Worm (Caenorhabditis elegans) whole organism, L4 larva: ENCODE data around the gene sand-1.

Source experiments
- D1046.2 ChIP-seq: fragments of 200-800 bp; sonication (Bioruptor generic); IDR thresholded peaks from 2 replicates; pipeline ENCODE4 v1.3.6; 2022; ENCODE audit warnings: missing genetic modification characterization, missing compliant biosample characterization
- F49E8.2 ChIP-seq: sonication (generic microtip); optimal IDR thresholded peaks from 2 replicates; lab custom pipeline; 2016; ENCODE audit warnings: missing compliant biosample characterization, mild to moderate bottlenecking, missing genetic modification characterization, borderline replicate concordance
- T26A8.4 ChIP-seq: fragments of 200-800 bp; sonication (Bioruptor generic); IDR thresholded peaks from 2 replicates; pipeline ENCODE4 v1.3.6; 2022; ENCODE audit warnings: missing genetic modification characterization, missing compliant biosample characterization
- Y48G9A.11 ChIP-seq: fragments of 200-800 bp; sonication (Bioruptor generic); IDR thresholded peaks from 2 replicates; pipeline ENCODE4 v1.3.6; 2022; ENCODE audit warnings: missing genetic modification reagents, missing genetic modification characterization, missing compliant biosample characterization
- Y5F2A.4 ChIP-seq: fragments of 200-800 bp; sonication (Bioruptor generic); optimal IDR thresholded peaks from 2 replicates; lab custom pipeline; 2018; ENCODE audit warnings: mild to moderate bottlenecking, missing genetic modification characterization, missing compliant biosample characterization
- Y75B8A.6 ChIP-seq: fragments of 200-800 bp; sonication (Bioruptor generic); IDR thresholded peaks from 2 replicates; pipeline ENCODE4 v1.3.6; 2022; ENCODE audit warnings: missing genetic modification reagents, missing genetic modification characterization, missing compliant biosample characterization
- ZK546.5 ChIP-seq, 2 experiments: sonication (generic microtip); optimal IDR thresholded peaks; 2 replicates each; lab custom pipeline; 2017; ENCODE audit warnings: missing biosample characterization in 2 of 2, missing genetic modification characterization in 2 of 2
- aha-1 ChIP-seq: fragments of 150-350 bp; peaks from one replicate; lab custom pipeline; 2014; ENCODE audit warnings: missing biosample characterization, missing genetic modification characterization
- ama-1 ChIP-seq: fragments of 150-350 bp; optimal IDR thresholded peaks from 2 replicates; lab custom pipeline; 2014; ENCODE audit warnings: inconsistent platforms, mixed read lengths
- ceh-62 ChIP-seq: sonication (generic microtip); optimal IDR thresholded peaks from 2 replicates; lab custom pipeline; 2017; ENCODE audit warnings: missing biosample characterization, missing genetic modification characterization
- ces-1 ChIP-seq: fragments of 150-350 bp; sonication (generic microtip); optimal IDR thresholded peaks from 4 replicates; lab custom pipeline; 2014; ENCODE audit warnings: missing biosample characterization, missing genetic modification reagents, missing genetic modification characterization
- cey-2 ChIP-seq: sonication (generic microtip); optimal IDR thresholded peaks from 3 replicates; lab custom pipeline; 2017; ENCODE audit warnings: missing genetic modification characterization, mild to moderate bottlenecking, missing compliant biosample characterization, antibody characterized with exemption, borderline replicate concordance; ENCODE audit not compliant: insufficient read depth
- daf-16 ChIP-seq, 3 experiments: sonication (generic microtip); optimal IDR thresholded peaks; 2 replicates each; lab custom pipeline; 2016 to 2017; ENCODE audit warnings: missing genetic modification characterization in 3 of 3, missing genetic modification reagents in 3 of 3, mild to moderate bottlenecking in 2 of 3, missing compliant biosample characterization in 2 of 3, missing biosample characterization in 1 of 3, moderate library complexity in 1 of 3
- daf-8 ChIP-seq: fragments of 200-800 bp; sonication (Bioruptor generic); IDR thresholded peaks from 2 replicates; pipeline ENCODE4 v1.3.6; 2022; ENCODE audit warnings: missing genetic modification characterization, missing compliant biosample characterization
- dmd-8 ChIP-seq: fragments of 200-800 bp; sonication (Bioruptor generic); IDR thresholded peaks from 2 replicates; pipeline ENCODE4 v1.3.6; 2022; ENCODE audit warnings: missing genetic modification characterization, missing compliant biosample characterization
- dmd-9 ChIP-seq: fragments of 200-800 bp; sonication (Bioruptor generic); IDR thresholded peaks from 2 replicates; pipeline ENCODE4 v1.3.6; 2022; ENCODE audit warnings: missing genetic modification reagents, missing genetic modification characterization, missing compliant biosample characterization
- duxl-1 ChIP-seq: sonication (generic microtip); optimal IDR thresholded peaks from 2 replicates; lab custom pipeline; 2016; ENCODE audit warnings: mild to moderate bottlenecking, missing genetic modification characterization, moderate library complexity, missing compliant biosample characterization; ENCODE audit not compliant: poor library complexity
- dve-1 ChIP-seq: sonication (generic microtip); optimal IDR thresholded peaks from 2 replicates; lab custom pipeline; 2017; ENCODE audit warnings: antibody characterized with exemption, mild to moderate bottlenecking, missing genetic modification characterization, missing compliant biosample characterization; ENCODE audit not compliant: insufficient read depth
- fkh-10 ChIP-seq: fragments of 150-350 bp; optimal IDR thresholded peaks from 2 replicates; lab custom pipeline; 2014; ENCODE audit warnings: missing biosample characterization, missing genetic modification reagents, missing genetic modification characterization
- gei-8 ChIP-seq: fragments of 200-800 bp; sonication (Bioruptor generic); optimal IDR thresholded peaks from 2 replicates; lab custom pipeline; 2018; ENCODE audit warnings: mild to moderate bottlenecking, missing genetic modification characterization, missing compliant biosample characterization
- hlh-11 ChIP-seq: fragments of 200-800 bp; sonication (Bioruptor generic); optimal IDR thresholded peaks from 2 replicates; lab custom pipeline; 2018; ENCODE audit warnings: mild to moderate bottlenecking, missing genetic modification characterization, missing compliant biosample characterization
- hlh-30 ChIP-seq: sonication (generic microtip); optimal IDR thresholded peaks from 2 replicates; lab custom pipeline; 2017; ENCODE audit warnings: antibody characterized with exemption, mild to moderate bottlenecking, missing genetic modification characterization, missing compliant biosample characterization; ENCODE audit not compliant: insufficient read depth
- jun-1 ChIP-seq: fragments of 150-350 bp; optimal IDR thresholded peaks from 2 replicates; lab custom pipeline; 2014; ENCODE audit warnings: missing biosample characterization, missing genetic modification reagents, missing genetic modification characterization
- lin-15B ChIP-seq: fragments of 150-350 bp; sonication (generic microtip); optimal IDR thresholded peaks from 3 replicates; lab custom pipeline; 2014; ENCODE audit warnings: missing biosample characterization, missing genetic modification characterization
- lin-38 ChIP-seq: fragments of 200-800 bp; sonication (Bioruptor generic); IDR thresholded peaks from 2 replicates; pipeline ENCODE4 v1.3.6; 2022; ENCODE audit warnings: missing genetic modification reagents, missing genetic modification characterization, missing compliant biosample characterization
- madf-9 ChIP-seq: fragments of 200-800 bp; sonication (Bioruptor generic); conservative IDR thresholded peaks from 2 replicates; pipeline ENCODE4 v1.3.6; 2022; ENCODE audit warnings: missing genetic modification reagents, missing genetic modification characterization, missing compliant biosample characterization
- mdt-29 ChIP-seq: fragments of 200-800 bp; sonication (Bioruptor generic); IDR thresholded peaks from 2 replicates; pipeline ENCODE4 v1.3.6; 2022; ENCODE audit warnings: missing genetic modification reagents, missing genetic modification characterization, missing compliant biosample characterization
- mep-1 ChIP-seq: fragments of 150-350 bp; sonication (generic microtip); optimal IDR thresholded peaks from 3 replicates; lab custom pipeline; 2014; ENCODE audit warnings: missing biosample characterization, missing genetic modification characterization
- mes-2 ChIP-seq: sonication (generic microtip); optimal IDR thresholded peaks from 2 replicates; lab custom pipeline; 2016; ENCODE audit warnings: missing genotype, mild to moderate bottlenecking, missing genetic modification characterization, missing compliant biosample characterization; ENCODE audit not compliant: poor library complexity, severe bottlenecking
- nhr-10 ChIP-seq: fragments of 150-350 bp; optimal IDR thresholded peaks from 2 replicates; lab custom pipeline; 2014; ENCODE audit warnings: missing biosample characterization, missing genetic modification characterization
- nhr-28 ChIP-seq: fragments of 150-350 bp; optimal IDR thresholded peaks from 2 replicates; lab custom pipeline; 2014; ENCODE audit warnings: missing biosample characterization, missing genetic modification characterization
- nhr-77 ChIP-seq: fragments of 150-350 bp; optimal IDR thresholded peaks from 2 replicates; lab custom pipeline; 2014; ENCODE audit warnings: missing biosample characterization, missing genetic modification characterization
- pha-4 ChIP-seq, 2 experiments: fragments of 150-350 bp in 1 of 2; fragments of 200-800 bp in 1 of 2; sonication (Bioruptor generic) in 1 of 2; IDR thresholded peaks in 1 of 2; optimal IDR thresholded peaks in 1 of 2; 2 replicates each; pipeline versions ENCODE4 v1.3.6 to Lab custom; 2014 to 2022; ENCODE audit warnings: missing genetic modification characterization in 2 of 2, missing genetic modification reagents in 2 of 2, missing biosample characterization in 1 of 2, missing compliant biosample characterization in 1 of 2
- php-3 ChIP-seq: fragments of 200-800 bp; sonication (Bioruptor generic); IDR thresholded peaks from 2 replicates; pipeline ENCODE4 v1.3.6; 2022; ENCODE audit warnings: missing genetic modification reagents, missing genetic modification characterization, missing compliant biosample characterization
- pqm-1 ChIP-seq: sonication (generic microtip); optimal IDR thresholded peaks from 2 replicates; lab custom pipeline; 2017; ENCODE audit warnings: missing biosample characterization, missing genetic modification characterization
- rbr-2 ChIP-seq: sonication (generic microtip); optimal IDR thresholded peaks from 2 replicates; lab custom pipeline; 2016; ENCODE audit warnings: missing genotype, missing genetic modification characterization, missing compliant biosample characterization
- saeg-2 ChIP-seq: fragments of 200-800 bp; sonication (Bioruptor generic); IDR thresholded peaks from 2 replicates; pipeline ENCODE4 v1.3.6; 2022; ENCODE audit warnings: missing genetic modification reagents, missing genetic modification characterization, missing compliant biosample characterization
- set-16 ChIP-seq: fragments of 200-800 bp; sonication (Bioruptor generic); IDR thresholded peaks from 2 replicates; pipeline ENCODE4 v1.3.6; 2022; ENCODE audit warnings: missing genetic modification reagents, missing genetic modification characterization, missing compliant biosample characterization
- skn-1 ChIP-seq: fragments of 150-350 bp; optimal IDR thresholded peaks from 2 replicates; lab custom pipeline; 2014; ENCODE audit warnings: missing biosample characterization, missing genetic modification characterization
- snpc-4 ChIP-seq: fragments of 150-350 bp; optimal IDR thresholded peaks from 2 replicates; lab custom pipeline; 2014; ENCODE audit warnings: missing biosample characterization, missing genetic modification characterization
- spr-1 ChIP-seq: sonication (generic microtip); optimal IDR thresholded peaks from 2 replicates; lab custom pipeline; 2016; ENCODE audit warnings: mild to moderate bottlenecking, missing genetic modification characterization, missing compliant biosample characterization
- spr-3 ChIP-seq: fragments of 200-800 bp; sonication (Bioruptor generic); optimal IDR thresholded peaks from 2 replicates; lab custom pipeline; 2018; ENCODE audit warnings: mild to moderate bottlenecking, missing genetic modification characterization, missing compliant biosample characterization
- tag-97 ChIP-seq: fragments of 200-800 bp; sonication (Bioruptor generic); IDR thresholded peaks from 2 replicates; pipeline ENCODE4 v1.3.6; 2022; ENCODE audit warnings: missing genetic modification characterization, missing compliant biosample characterization
- unc-39 ChIP-seq: sonication (generic microtip); optimal IDR thresholded peaks from 2 replicates; lab custom pipeline; 2017; ENCODE audit warnings: missing biosample characterization, missing genetic modification characterization
- vab-7 ChIP-seq: fragments of 200-800 bp; sonication (Bioruptor generic); IDR thresholded peaks from 2 replicates; pipeline ENCODE4 v1.3.6; 2022; ENCODE audit warnings: missing genetic modification reagents, missing genetic modification characterization, missing compliant biosample characterization
- zip-11 ChIP-seq: fragments of 200-800 bp; sonication (Bioruptor generic); IDR thresholded peaks from 2 replicates; pipeline ENCODE4 v1.3.6; 2022; ENCODE audit warnings: missing genetic modification characterization, missing compliant biosample characterization
- ztf-7 ChIP-seq: fragments of 150-350 bp; optimal IDR thresholded peaks from 2 replicates; lab custom pipeline; 2014; ENCODE audit warnings: missing biosample characterization, missing genetic modification characterization

The sand-1 gene

ce11 chrIV:5389951-5390350 is 23.3 kb downstream of the sand-1 start (continued):
- TF ChIP-seq cey-2, result no peak
- TF ChIP-seq zip-11, result no peak
- no peak for TF ChIP-seq Y75B8A.6 (GFP tag; lab: Robert Waterston, UW)
- TF ChIP-seq Y48G9A.11, result peak; percentile 42; the same call in 1 of the 2 replicates
- peak; percentile 85 for TF ChIP-seq aha-1 (tag; lab: Kevin White, UChicago)

- TF ChIP-seq ama-1, result no peak
- no peak for TF ChIP-seq snpc-4 (tag; lab: Kevin White, UChicago)
- no peak for TF ChIP-seq vab-7 (GFP tag; lab: Robert Waterston, UW)
- TF ChIP-seq skn-1 (tag; lab: Kevin White, UChicago), result no peak
- TF ChIP-seq nhr-28 (tag; lab: Kevin White, UChicago), result no peak
- no peak for TF ChIP-seq fkh-10 (GFP tag; lab: Kevin White, UChicago)
- no peak for TF ChIP-seq ztf-7 (tag; lab: Kevin White, UChicago)
- TF ChIP-seq ceh-62, result no peak
- no peak for TF ChIP-seq nhr-10 (tag; lab: Kevin White, UChicago)
- TF ChIP-seq unc-39 (tag; lab: Kevin White, UChicago), result no peak
- TF ChIP-seq hlh-11 (tag; lab: Kevin White, UChicago), result no peak
- no peak for TF ChIP-seq lin-15B (tag; lab: Kevin White, UChicago)
- no peak for TF ChIP-seq D1046.2 (GFP tag; lab: Robert Waterston, UW)
- no peak for TF ChIP-seq dmd-8
- TF ChIP-seq lin-38 (GFP tag; lab: Robert Waterston, UW), result no peak
- no peak for TF ChIP-seq T26A8.4
- no peak for TF ChIP-seq set-16
- TF ChIP-seq saeg-2, result no peak
- TF ChIP-seq tag-97, result no peak
- TF ChIP-seq gei-8 (GFP tag; lab: Kevin White, UChicago), result no peak
These were observed 24.9 kb downstream of the sand-1 start, which contains the start of the genes htp-1 and ZK616.5 for ce11 chrIV:5391507-5392057. Gene htp-1, minus strand, starts transcription at chrIV:5391557. Gene ZK616.5, plus strand, starts transcription at chrIV:5391929.

ce11 chrIV:5393566-5393965 is 26.9 kb downstream of the sand-1 start:
- no peak for TF ChIP-seq spr-3 (GFP tag; lab: Kevin White, UChicago)
- TF ChIP-seq hlh-11 (tag; lab: Kevin White, UChicago), result peak; percentile 39
- peak; percentile 31 for TF ChIP-seq duxl-1 (tag; lab: Kevin White, UChicago)
- no peak for TF ChIP-seq dmd-9 (GFP tag; lab: Robert Waterston, UW)
- TF ChIP-seq rbr-2 (tag; lab: Kevin White, UChicago), result no peak
- TF ChIP-seq nhr-10 (tag; lab: Kevin White, UChicago), result no peak
- TF ChIP-seq D1046.2 (GFP tag; lab: Robert Waterston, UW), result no peak
- peak; percentile 16 for TF ChIP-seq mes-2 (tag; lab: Kevin White, UChicago)
- 0 out of 2 replicates have a peak, but pooled peaks have one; percentile 17 for TF ChIP-seq pha-4 (GFP tag; IDR thresholded peaks at IDR 0.05; lab: Robert Waterston, UW)
- no peak for TF ChIP-seq pha-4 (tag; optimal IDR thresholded peaks at IDR 0.05; lab: Kevin White, UChicago)
- TF ChIP-seq dve-1 (tag; lab: Kevin White, UChicago), result peak; percentile 71
- TF ChIP-seq Y5F2A.4, result no peak
- no peak for TF ChIP-seq F49E8.2 (tag; lab: Kevin White, UChicago)
- peak; percentile 21 for TF ChIP-seq mep-1
- TF ChIP-seq hlh-30, result peak; percentile 62
- TF ChIP-seq nhr-77 (tag; lab: Kevin White, UChicago), result peak; percentile 22
- no peak for TF ChIP-seq tag-97
- TF ChIP-seq pqm-1 (tag; lab: Kevin White, UChicago), result peak; percentile 22
- TF ChIP-seq ces-1 (GFP tag; lab: Kevin White, UChicago), result no peak
- TF ChIP-seq Y75B8A.6 (GFP tag; lab: Robert Waterston, UW), result no peak
- peak; percentile 63 for TF ChIP-seq mdt-29 (GFP tag; lab: Robert Waterston, UW)
- peak; percentile 39 for TF ChIP-seq nhr-28 (tag; lab: Kevin White, UChicago)
- no peak for TF ChIP-seq madf-9 (GFP tag; lab: Robert Waterston, UW)
- no peak for TF ChIP-seq saeg-2
- TF ChIP-seq spr-1, result no peak
- TF ChIP-seq daf-16 (GFP tag; optimal IDR thresholded peaks at IDR 0.05; lab: Kevin White, UChicago), result no peak
- peak; percentile 76 for TF ChIP-seq daf-16 (tag; optimal IDR thresholded peaks at IDR 0.05; lab: Kevin White, UChicago)
- TF ChIP-seq ZK546.5 (tag; optimal IDR thresholded peaks at IDR 0.05; lab: Kevin White, UChicago), result no peak
- no peak for TF ChIP-seq jun-1 (tag; lab: Kevin White, UChicago)
- TF ChIP-seq fkh-10 (GFP tag; lab: Kevin White, UChicago), result no peak
- no peak for TF ChIP-seq daf-8 (GFP tag; lab: Robert Waterston, UW)
- no peak for TF ChIP-seq php-3
